Fruit fly (Drosophila melanogaster) whole organism, embryonic: Measurements from ENCODE around the gene ClC-c.

ENCODE experiments used
- Blimp-1 ChIP-seq: fragments of 200-800 bp; sonication (Bioruptor generic); optimal IDR thresholded peaks from 3 replicates; lab custom pipeline; 2018; ENCODE audit warnings: missing biosample characterization, missing genetic modification characterization, mild to moderate bottlenecking, moderate library complexity, missing genetic modification reagents
- CG6854 ChIP-seq: fragments of 200-800 bp; sonication (Bioruptor generic); optimal IDR thresholded peaks from 3 replicates; lab custom pipeline; 2017; ENCODE audit warnings: missing biosample characterization, mild to moderate bottlenecking, missing genetic modification characterization
- CG8944 ChIP-seq: fragments of 200-800 bp; sonication (Bioruptor generic); optimal IDR thresholded peaks from 3 replicates; lab custom pipeline; 2016; ENCODE audit warnings: missing biosample characterization, missing genetic modification characterization
- Hmr ChIP-seq: fragments of 200-800 bp; sonication (Bioruptor generic); optimal IDR thresholded peaks from 3 replicates; lab custom pipeline; 2017; ENCODE audit warnings: mild to moderate bottlenecking, missing biosample characterization, missing genetic modification reagents, missing genetic modification characterization
- bigmax ChIP-seq: fragments of 200-800 bp; sonication (Bioruptor generic); optimal IDR thresholded peaks from 2 replicates; lab custom pipeline; 2018; ENCODE audit warnings: missing biosample characterization, mild to moderate bottlenecking, missing genetic modification characterization
- cwo ChIP-seq: fragments of 200-800 bp; sonication (Bioruptor generic); optimal IDR thresholded peaks from 3 replicates; lab custom pipeline; 2017; ENCODE audit warnings: missing biosample characterization, missing genetic modification characterization, mild to moderate bottlenecking, moderate library complexity, missing genetic modification reagents
- dm ChIP-seq: fragments of 200-800 bp; sonication (Bioruptor generic); optimal IDR thresholded peaks from 3 replicates; lab custom pipeline; 2016; ENCODE audit warnings: missing biosample characterization, missing genetic modification characterization
- esg ChIP-seq: fragments of 200-800 bp; sonication (Bioruptor generic); conservative IDR thresholded peaks from 2 replicates; pipeline ENCODE4 v1.3.6; 2022; ENCODE audit warnings: missing biosample characterization, missing genetic modification characterization
- ewg ChIP-seq: fragments of 200-800 bp; sonication (Bioruptor generic); optimal IDR thresholded peaks from 3 replicates; lab custom pipeline; 2017; ENCODE audit warnings: mild to moderate bottlenecking, missing biosample characterization, missing genetic modification reagents, missing genetic modification characterization
- insv ChIP-seq, 2 experiments: fragments of 200-800 bp; sonication (Bioruptor generic); optimal IDR thresholded peaks; 3 replicates each; lab custom pipeline; 2016 to 2018; ENCODE audit warnings: missing biosample characterization in 2 of 2, missing genetic modification characterization in 2 of 2
- jing ChIP-seq: fragments of 200-800 bp; sonication (Bioruptor generic); optimal IDR thresholded peaks from 2 replicates; lab custom pipeline; 2018; ENCODE audit warnings: missing biosample characterization, mild to moderate bottlenecking, missing genetic modification characterization
- nom ChIP-seq: fragments of 200-800 bp; sonication (Bioruptor generic); optimal IDR thresholded peaks from 2 replicates; lab custom pipeline; 2017; ENCODE audit warnings: missing biosample characterization, missing genetic modification characterization, mild to moderate bottlenecking, moderate library complexity, missing genetic modification reagents
- pros ChIP-seq: fragments of 200-800 bp; sonication (Bioruptor generic); optimal IDR thresholded peaks from 3 replicates; lab custom pipeline; 2019; ENCODE audit warnings: missing biosample characterization, mild to moderate bottlenecking, missing genetic modification characterization, moderate library complexity

dm6 chr3L:16113607-16114337, 23.5 kb downstream of the ClC-c start:
- TF ChIP-seq esg (GFP tag; lab: Robert Waterston, UW) (peak; percentile 75), CG8944 (GFP tag; lab: Kevin White, UChicago) (peak; percentile 75), nom (peak; percentile 73), insv (GFP tag; optimal IDR thresholded peaks at IDR 0.05; lab: Kevin White, UChicago) (peak; percentile 12 to 65), Blimp-1 (GFP tag; lab: Kevin White, UChicago) (no peak), cwo (GFP tag; lab: Kevin White, UChicago) (peak; percentile 80), pros (GFP tag; lab: Kevin White, UChicago) (no peak), dm (GFP tag; lab: Kevin White, UChicago) (peak; percentile 92), bigmax (GFP tag; lab: Kevin White, UChicago) (peak; percentile 50), Hmr (GFP tag; lab: Kevin White, UChicago) (no peak), ewg (peak; percentile 97), CG6854 (GFP tag; lab: Kevin White, UChicago) (peak; percentile 73), jing (GFP tag; lab: Kevin White, UChicago) (no peak)
